Worm (Caenorhabditis elegans) whole organism, late embryonic: ENCODE results near the gene M142.8.

Experiments used
- C08G9.2 ChIP-seq: sonication (generic microtip); optimal IDR thresholded peaks from 2 replicates; lab custom pipeline; 2016; ENCODE audit warnings: mild to moderate bottlenecking, missing genetic modification characterization, moderate library complexity, missing compliant biosample characterization
- F13H6.1 ChIP-seq: sonication (generic microtip); optimal IDR thresholded peaks from 2 replicates; lab custom pipeline; 2016; ENCODE audit warnings: missing genetic modification characterization, missing compliant biosample characterization
- K02D7.2 ChIP-seq: sonication (generic microtip); optimal IDR thresholded peaks from 2 replicates; lab custom pipeline; 2017; ENCODE audit warnings: mild to moderate bottlenecking, missing genetic modification characterization, missing compliant biosample characterization
- T23F11.4 ChIP-seq: fragments of 200-800 bp; sonication (Bioruptor generic); optimal IDR thresholded peaks from 2 replicates; lab custom pipeline; 2018; ENCODE audit warnings: mild to moderate bottlenecking, missing genetic modification characterization, missing compliant biosample characterization
- ama-1 ChIP-seq: fragments of 150-350 bp; optimal IDR thresholded peaks from 2 replicates; lab custom pipeline; 2014
- ceh-18 ChIP-seq: sonication (generic microtip); optimal IDR thresholded peaks from 2 replicates; lab custom pipeline; 2016; ENCODE audit warnings: missing genetic modification characterization, missing compliant biosample characterization
- ceh-19 ChIP-seq: fragments of 200-800 bp; sonication (Bioruptor generic); optimal IDR thresholded peaks from 2 replicates; lab custom pipeline; 2018; ENCODE audit warnings: mild to moderate bottlenecking, missing genetic modification characterization, missing compliant biosample characterization
- ceh-22 ChIP-seq: sonication (generic microtip); optimal IDR thresholded peaks from 2 replicates; lab custom pipeline; 2017; ENCODE audit warnings: missing biosample characterization, missing genetic modification characterization
- ceh-31 ChIP-seq: sonication (generic microtip); optimal IDR thresholded peaks from 2 replicates; lab custom pipeline; 2016; ENCODE audit warnings: missing genetic modification characterization, missing compliant biosample characterization
- ceh-34 ChIP-seq: sonication (generic microtip); optimal IDR thresholded peaks from 2 replicates; lab custom pipeline; 2016; ENCODE audit warnings: mild to moderate bottlenecking, missing genetic modification characterization, missing compliant biosample characterization
- ceh-45 ChIP-seq: fragments of 200-800 bp; sonication (Bioruptor generic); IDR thresholded peaks from 2 replicates; pipeline ENCODE4 v1.3.6; 2022; ENCODE audit warnings: missing genetic modification reagents, missing genetic modification characterization, missing compliant biosample characterization
- ceh-48 ChIP-seq: sonication (generic microtip); optimal IDR thresholded peaks from 2 replicates; lab custom pipeline; 2016; ENCODE audit warnings: missing genetic modification characterization, inconsistent platforms, missing compliant biosample characterization
- ceh-9 ChIP-seq: sonication (generic microtip); optimal IDR thresholded peaks from 2 replicates; lab custom pipeline; 2016; ENCODE audit warnings: mild to moderate bottlenecking, missing genetic modification characterization, inconsistent platforms, missing compliant biosample characterization
- elt-2 ChIP-seq: sonication (generic microtip); optimal IDR thresholded peaks from 2 replicates; lab custom pipeline; 2016; ENCODE audit warnings: missing genetic modification reagents, missing genetic modification characterization, missing compliant biosample characterization
- elt-4 ChIP-seq: sonication (generic microtip); optimal IDR thresholded peaks from 2 replicates; lab custom pipeline; 2016; ENCODE audit warnings: missing genetic modification characterization, missing compliant biosample characterization
- fkh-10 ChIP-seq: fragments of 150-350 bp; optimal IDR thresholded peaks from 2 replicates; lab custom pipeline; 2014; ENCODE audit warnings: missing biosample characterization, missing genetic modification reagents, missing genetic modification characterization
- gmeb-2 ChIP-seq: sonication (generic microtip); optimal IDR thresholded peaks from 2 replicates; lab custom pipeline; 2016; ENCODE audit warnings: missing genetic modification characterization, inconsistent platforms, missing compliant biosample characterization
- hlh-13 ChIP-seq: fragments of 200-800 bp; sonication (Bioruptor generic); optimal IDR thresholded peaks from 2 replicates; lab custom pipeline; 2018; ENCODE audit warnings: mild to moderate bottlenecking, missing genetic modification characterization, missing compliant biosample characterization
- hlh-15 ChIP-seq: sonication (generic microtip); optimal IDR thresholded peaks from 2 replicates; lab custom pipeline; 2016; ENCODE audit warnings: missing genetic modification characterization, missing compliant biosample characterization
- hlh-30 ChIP-seq: sonication (generic microtip); optimal IDR thresholded peaks from 2 replicates; lab custom pipeline; 2017; ENCODE audit warnings: antibody characterized with exemption, missing genetic modification characterization, missing compliant biosample characterization; ENCODE audit not compliant: insufficient read depth
- hlh-8 ChIP-seq: sonication (generic microtip); optimal IDR thresholded peaks from 2 replicates; lab custom pipeline; 2016; ENCODE audit warnings: missing genotype, missing genetic modification characterization, missing compliant biosample characterization
- lim-6 ChIP-seq: sonication (generic microtip); optimal IDR thresholded peaks from 2 replicates; lab custom pipeline; 2016; ENCODE audit warnings: missing genetic modification characterization, missing compliant biosample characterization
- lin-11 ChIP-seq: fragments of 200-800 bp; sonication (Bioruptor generic); optimal IDR thresholded peaks from 2 replicates; lab custom pipeline; 2018; ENCODE audit warnings: mild to moderate bottlenecking, missing genetic modification characterization, missing compliant biosample characterization
- mec-3 ChIP-seq: sonication (generic microtip); optimal IDR thresholded peaks from 2 replicates; lab custom pipeline; 2016; ENCODE audit warnings: borderline replicate concordance, missing genetic modification characterization, missing compliant biosample characterization
- nhr-232 ChIP-seq: sonication (generic microtip); optimal IDR thresholded peaks from 2 replicates; lab custom pipeline; 2016; ENCODE audit warnings: missing genetic modification characterization, missing compliant biosample characterization
- odd-2 ChIP-seq: sonication (generic microtip); optimal IDR thresholded peaks from 2 replicates; lab custom pipeline; 2017; ENCODE audit warnings: antibody characterized with exemption, mild to moderate bottlenecking, missing genetic modification characterization, missing compliant biosample characterization
- pag-3 ChIP-seq: sonication (generic microtip); optimal IDR thresholded peaks from 2 replicates; lab custom pipeline; 2016; ENCODE audit warnings: missing compliant biosample characterization, missing genetic modification characterization, borderline replicate concordance
- pat-9 ChIP-seq: fragments of 200-800 bp; sonication (Bioruptor generic); optimal IDR thresholded peaks from 2 replicates; lab custom pipeline; 2018; ENCODE audit warnings: mild to moderate bottlenecking, missing genetic modification characterization, moderate library complexity, missing compliant biosample characterization
- pha-4 ChIP-seq: fragments of 150-350 bp; optimal IDR thresholded peaks from 2 replicates; lab custom pipeline; 2018; ENCODE audit warnings: missing biosample characterization, missing genetic modification reagents, missing genetic modification characterization
- pqm-1 ChIP-seq: sonication (generic microtip); optimal IDR thresholded peaks from 2 replicates; lab custom pipeline; 2016; ENCODE audit warnings: missing genetic modification characterization, missing compliant biosample characterization
- rnt-1 ChIP-seq: sonication (generic microtip); optimal IDR thresholded peaks from 2 replicates; lab custom pipeline; 2016; ENCODE audit warnings: missing genetic modification characterization, missing compliant biosample characterization
- sdc-2 ChIP-seq: sonication (generic microtip); optimal IDR thresholded peaks from 2 replicates; lab custom pipeline; 2016; ENCODE audit warnings: missing genotype, missing genetic modification characterization, missing compliant biosample characterization
- sox-4 ChIP-seq: sonication (generic microtip); optimal IDR thresholded peaks from 2 replicates; lab custom pipeline; 2017; ENCODE audit warnings: mild to moderate bottlenecking, missing genetic modification characterization, inconsistent platforms, missing compliant biosample characterization
- syd-9 ChIP-seq: sonication (generic microtip); optimal IDR thresholded peaks from 2 replicates; lab custom pipeline; 2016; ENCODE audit warnings: mild to moderate bottlenecking, missing genetic modification characterization, moderate library complexity, missing compliant biosample characterization
- tbx-2 ChIP-seq: sonication (generic microtip); optimal IDR thresholded peaks from 2 replicates; lab custom pipeline; 2016; ENCODE audit warnings: missing genetic modification characterization, missing compliant biosample characterization
- unc-42 ChIP-seq: sonication (generic microtip); optimal IDR thresholded peaks from 2 replicates; lab custom pipeline; 2016; ENCODE audit warnings: missing genotype, missing genetic modification characterization, missing compliant biosample characterization
- unc-86 ChIP-seq: sonication (generic microtip); optimal IDR thresholded peaks from 2 replicates; lab custom pipeline; 2016; ENCODE audit warnings: missing genetic modification characterization, missing compliant biosample characterization
- ztf-16 ChIP-seq: sonication (generic microtip); optimal IDR thresholded peaks from 2 replicates; lab custom pipeline; 2017; ENCODE audit warnings: missing genetic modification characterization, missing compliant biosample characterization

The M142.8 gene

ce11 chrIII:10942905-10943304 lies 9.5 kb downstream of the M142.8 start:
- no peak for TF ChIP-seq hlh-8
- TF ChIP-seq odd-2: no peak
- no peak for TF ChIP-seq ceh-34 (tag; lab: Kevin White, UChicago)
- TF ChIP-seq ceh-22 (tag; lab: Kevin White, UChicago): no peak
- no peak for TF ChIP-seq pat-9 (tag; lab: Kevin White, UChicago)

DNA sequence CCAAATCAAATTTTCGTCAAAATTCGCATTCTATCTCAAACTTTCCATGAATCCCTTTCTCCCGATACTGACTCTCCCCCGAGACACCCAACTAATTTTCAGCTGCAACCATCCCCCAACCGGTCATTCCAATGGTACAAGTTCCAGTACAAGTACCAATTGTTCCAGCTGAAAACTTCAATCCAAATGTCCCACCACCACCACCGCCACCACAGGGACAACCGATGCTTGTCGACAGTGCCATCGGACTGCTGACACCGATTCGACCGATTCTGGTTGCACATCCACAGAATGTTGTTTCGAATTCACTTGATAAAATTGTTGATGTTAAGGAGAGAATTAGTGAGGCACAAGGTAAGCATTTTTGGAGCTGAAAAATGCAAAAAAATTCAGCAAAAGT lies 12.1 kb downstream of the M142.8 start:
- TF ChIP-seq T23F11.4 (GFP tag; lab: Kevin White, UChicago) (no peak), elt-4 (no peak), sox-4 (tag; lab: Kevin White, UChicago) (no peak), pag-3 (tag; lab: Kevin White, UChicago) (no peak), mec-3 (tag; lab: Kevin White, UChicago) (no peak), gmeb-2 (tag; lab: Kevin White, UChicago) (no peak), syd-9 (tag; lab: Kevin White, UChicago) (no peak), ceh-48 (tag; lab: Kevin White, UChicago) (no peak), ceh-18 (tag; lab: Kevin White, UChicago) (no peak), tbx-2 (tag; lab: Kevin White, UChicago) (no peak), hlh-15 (no peak), odd-2 (no peak), elt-2 (tag; lab: Kevin White, UChicago) (no peak), hlh-8 (no peak), ceh-9 (tag; lab: Kevin White, UChicago) (no peak)
- TF ChIP-seq, all 69 proteins: peak for 0

DNA sequence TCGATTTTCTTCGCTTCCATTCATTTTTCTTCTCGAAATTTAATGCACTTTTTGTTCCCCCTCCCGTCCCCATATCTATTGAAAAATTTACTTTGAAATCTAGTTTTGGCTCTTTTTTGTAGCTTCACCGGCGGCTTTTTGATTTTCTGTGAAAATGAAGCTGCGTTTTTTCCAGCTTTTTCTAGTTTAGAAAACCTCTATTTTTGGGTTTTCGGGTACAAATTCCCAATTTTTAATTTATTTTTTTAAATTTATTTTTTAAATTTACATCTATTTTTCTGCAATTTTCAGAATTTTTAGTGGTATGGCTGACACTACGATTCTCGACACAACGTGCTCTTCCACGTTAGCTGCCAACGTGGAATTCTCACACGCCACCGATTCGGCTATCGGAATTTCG lies 13.7 kb downstream of the M142.8 start, which contains the start of gene strd-1:
Gene strd-1, plus strand, starts transcription at position 301 of the 400 bp plus-strand sequence.
- TF ChIP-seq unc-42 (tag; lab: Kevin White, UChicago) (no peak), lim-6 (no peak), lin-11 (no peak)

- no peak for TF ChIP-seq C08G9.2
- TF ChIP-seq nhr-232 (tag; lab: Kevin White, UChicago): no peak
- TF ChIP-seq pqm-1: no peak
- no peak for TF ChIP-seq lin-11
- no peak for TF ChIP-seq ceh-18 (tag; lab: Kevin White, UChicago)
- TF ChIP-seq ama-1: no peak
- TF ChIP-seq fkh-10 (GFP tag; lab: Kevin White, UChicago): no peak
- no peak for TF ChIP-seq ceh-31 (tag; lab: Kevin White, UChicago)
Observed at ce11 chrIII:10951713-10952112, 18.3 kb downstream of the M142.8 start.

DNA sequence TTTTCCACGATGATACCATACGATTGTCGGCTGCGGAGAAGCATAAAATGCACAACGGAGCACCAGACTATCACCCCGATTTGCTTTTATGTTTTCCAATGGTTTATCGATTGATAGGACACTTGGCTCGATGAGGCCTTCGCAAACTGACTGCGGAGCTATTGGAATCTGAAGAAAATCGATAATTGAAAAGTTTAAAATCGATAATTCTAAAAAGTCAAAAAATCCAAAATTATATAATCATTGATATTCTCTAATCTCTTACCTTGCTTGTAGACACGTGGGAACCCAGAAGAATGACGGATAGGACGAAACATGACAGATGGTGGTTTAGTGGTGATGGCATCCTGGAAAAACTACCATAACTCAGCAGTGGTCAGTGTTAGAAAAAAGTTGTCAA lies 19.7 kb downstream of the M142.8 start, which contains the start of gene zig-5:
Gene zig-5, minus strand, starts transcription at position 349 of the 400 bp plus-strand sequence.
- TF ChIP-seq ceh-31 (tag; lab: Kevin White, UChicago) (no peak), sox-4 (tag; lab: Kevin White, UChicago) (no peak), lin-11 (no peak), ztf-16 (tag; lab: Kevin White, UChicago) (no peak), K02D7.2 (tag; lab: Kevin White, UChicago) (no peak), hlh-30 (tag; lab: Kevin White, UChicago) (no peak), sdc-2 (tag; lab: Kevin White, UChicago) (no peak), pha-4 (tag; lab: Kevin White, UChicago) (no peak), rnt-1 (no peak), unc-86 (no peak), hlh-8 (no peak), ceh-45 (GFP tag; lab: Robert Waterston, UW) (no peak), C08G9.2 (no peak), nhr-232 (tag; lab: Kevin White, UChicago) (no peak), ceh-19 (GFP tag; lab: Kevin White, UChicago) (no peak), F13H6.1 (no peak), odd-2 (no peak), hlh-13 (GFP tag; lab: Kevin White, UChicago) (no peak), pag-3 (tag; lab: Kevin White, UChicago) (no peak)
